Worm (Caenorhabditis elegans): ENCODE data around the gene agl-1.

DNA sequence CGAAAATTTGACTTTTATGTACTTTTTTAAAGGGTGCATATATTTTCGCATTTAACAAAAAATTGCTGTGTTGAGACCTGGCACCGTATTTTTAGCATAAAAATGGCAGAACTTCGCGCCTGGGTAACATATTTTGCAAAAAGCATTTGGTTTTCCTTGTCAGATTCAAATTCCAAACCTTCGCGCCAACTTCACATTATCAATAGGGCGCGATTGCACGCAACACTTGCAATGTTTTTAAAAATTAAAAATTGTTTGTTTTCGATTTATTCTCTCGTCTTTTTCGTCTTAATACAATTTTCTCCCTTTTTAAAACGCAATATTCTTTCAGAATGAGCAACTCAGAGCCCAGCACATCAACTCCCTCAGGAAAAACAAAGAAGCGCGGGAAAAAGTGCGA is 25.7 kb upstream of the agl-1 start, which contains the start of gene mes-2:
- TF ChIP-seq tbx-37 (GFP tag; conservative IDR thresholded peaks at IDR 0.05) = no peak
- no peak for TF ChIP-seq hnd-1 (tag; optimal IDR thresholded peaks at IDR 0.05)
- TF ChIP-seq sea-1 (GFP tag; conservative IDR thresholded peaks at IDR 0.05) = no peak

Data from whole organism, early embryonic.